Worm (Caenorhabditis elegans): ENCODE results near the gene thn-5.
"Not testable (repeated sequence)": the region's sequence is repeated elsewhere in the genome, so short reads cannot be mapped to it uniquely, and the experiment has no call there.

thn-5 gene

DNA sequence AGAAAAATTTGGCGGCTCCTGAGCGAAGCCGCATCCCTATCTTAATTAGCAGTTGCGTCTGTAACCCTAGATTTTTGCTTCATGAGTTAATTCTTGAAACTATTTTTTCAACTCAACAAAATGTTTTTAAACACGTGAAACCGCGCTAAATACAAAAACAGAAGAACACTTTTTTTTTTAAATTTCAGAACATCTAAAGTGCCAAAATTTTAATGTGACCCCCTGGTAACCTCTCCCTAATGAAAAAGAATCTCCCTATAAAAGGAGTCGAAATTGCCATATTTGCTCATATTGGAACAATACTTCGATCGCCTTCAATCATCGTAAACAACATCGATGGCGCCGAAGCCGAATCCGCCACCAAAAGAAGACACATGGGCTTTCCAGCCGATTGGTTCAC lies 12.1 kb upstream of the thn-5 start, which contains the start of gene nsph-4.2:
Gene nsph-4.2 (plus strand): TSS at position 301 of the 400 bp plus-strand sequence.
- TF ChIP-seq set-16, T26A8.4, dmd-9 (GFP tag; IDR thresholded peaks at IDR 0.05): not testable (repeated sequence)

DNA sequence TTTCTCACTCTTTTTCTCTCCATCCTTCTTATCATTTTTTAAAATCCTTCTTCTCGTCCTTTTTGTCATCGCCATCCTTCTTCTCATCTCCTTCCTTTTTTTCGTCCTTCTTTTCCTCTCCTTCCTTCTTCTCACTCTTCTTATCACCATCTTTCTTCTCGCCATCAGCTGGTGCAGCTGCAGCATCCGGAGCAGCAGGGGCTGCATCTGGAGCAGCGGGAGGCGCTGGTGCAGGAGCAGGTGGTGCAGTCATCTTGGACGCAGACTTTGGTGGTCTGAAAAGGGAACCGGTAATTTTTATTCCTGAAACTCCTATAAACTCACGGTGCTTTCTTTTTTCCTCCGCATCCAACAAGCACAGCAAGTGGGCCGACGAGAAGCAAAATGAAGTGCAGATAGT lies 8.9 kb upstream of the thn-5 start:
- TF ChIP-seq dmd-6 (GFP tag; IDR thresholded peaks at IDR 0.05) (no peak), ztf-11 (tag; optimal IDR thresholded peaks at IDR 0.05) (no peak), set-16 (GFP tag; IDR thresholded peaks at IDR 0.05) (peak; percentile 89), mdt-29 (GFP tag; IDR thresholded peaks at IDR 0.05) (no peak), F37D6.2 (tag; optimal IDR thresholded peaks at IDR 0.05) (no peak), F44E2.7 (GFP tag; IDR thresholded peaks at IDR 0.05) (no peak), aha-1 (tag) (peak; percentile 65), nhr-11 (tag; optimal IDR thresholded peaks at IDR 0.05) (no peak), attf-4 (tag; optimal IDR thresholded peaks at IDR 0.05) (no peak), madf-5 (GFP tag; IDR thresholded peaks at IDR 0.05) (no peak), egl-27 (tag; optimal IDR thresholded peaks at IDR 0.05) (no peak), nhr-102 (tag; optimal IDR thresholded peaks at IDR 0.05) (no peak), ceh-62 (tag; optimal IDR thresholded peaks at IDR 0.05) (no peak), nhr-76 (tag; optimal IDR thresholded peaks at IDR 0.05) (no peak), hmg-1.1 (GFP tag; IDR thresholded peaks at IDR 0.05) (no peak), daf-8 (GFP tag; IDR thresholded peaks at IDR 0.05) (no peak), zfp-2 (tag; optimal IDR thresholded peaks at IDR 0.05) (no peak), mxl-2 (GFP tag; conservative IDR thresholded peaks at IDR 0.05) (no peak), daf-16 (GFP tag; optimal IDR thresholded peaks at IDR 0.05) (no peak), daf-16 (tag; optimal IDR thresholded peaks at IDR 0.05) (no peak), dmd-8 (GFP tag; IDR thresholded peaks at IDR 0.05) (0 out of 2 replicates have a peak, but pooled peaks have one; percentile 18), snpc-4 (tag; optimal IDR thresholded peaks at IDR 0.05) (no peak), nhr-111 (GFP tag; optimal IDR thresholded peaks at IDR 0.05) (no peak), lin-1 (GFP tag; IDR thresholded peaks at IDR 0.05) (no peak), ceh-20 (GFP tag; IDR thresholded peaks at IDR 0.05) (no peak), fkh-10 (GFP tag; optimal IDR thresholded peaks at IDR 0.05) (no peak), Y105C5A.15 (GFP tag; IDR thresholded peaks at IDR 0.05) (0 out of 2 replicates have a peak, but pooled peaks have one; percentile 15), lim-7 (GFP tag; IDR thresholded peaks at IDR 0.05) (no peak), nhr-237 (tag; optimal IDR thresholded peaks at IDR 0.05) (no peak), nhr-10 (tag; optimal IDR thresholded peaks at IDR 0.05) (no peak), gei-8 (GFP tag; optimal IDR thresholded peaks at IDR 0.05) (no peak)

DNA sequence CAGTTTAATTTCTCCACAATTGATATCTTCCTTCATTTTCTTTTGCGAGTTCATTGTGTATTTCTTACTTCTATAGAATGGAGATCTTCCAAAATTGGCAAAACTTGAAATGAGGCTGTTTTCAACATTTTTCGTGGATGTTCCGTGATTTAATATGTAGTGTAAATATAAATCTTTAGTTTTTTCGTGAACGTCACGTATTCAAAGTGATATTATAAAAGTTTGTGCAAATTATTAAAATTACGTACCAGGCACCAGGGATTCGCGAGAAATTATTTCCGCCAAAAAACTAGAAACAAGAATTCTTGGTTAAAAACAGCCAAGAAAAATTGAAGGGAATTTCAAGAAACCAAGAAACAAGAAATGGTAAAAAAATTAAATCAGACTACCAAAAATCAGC lies 6.4 kb upstream of the thn-5 start, which contains the start of gene Y59E9AL.8:
Gene Y59E9AL.8 (minus strand): TSS at position 101 of the 400 bp plus-strand sequence.
- no peak for TF ChIP-seq nhr-111 (GFP tag; optimal IDR thresholded peaks at IDR 0.05)

DNA sequence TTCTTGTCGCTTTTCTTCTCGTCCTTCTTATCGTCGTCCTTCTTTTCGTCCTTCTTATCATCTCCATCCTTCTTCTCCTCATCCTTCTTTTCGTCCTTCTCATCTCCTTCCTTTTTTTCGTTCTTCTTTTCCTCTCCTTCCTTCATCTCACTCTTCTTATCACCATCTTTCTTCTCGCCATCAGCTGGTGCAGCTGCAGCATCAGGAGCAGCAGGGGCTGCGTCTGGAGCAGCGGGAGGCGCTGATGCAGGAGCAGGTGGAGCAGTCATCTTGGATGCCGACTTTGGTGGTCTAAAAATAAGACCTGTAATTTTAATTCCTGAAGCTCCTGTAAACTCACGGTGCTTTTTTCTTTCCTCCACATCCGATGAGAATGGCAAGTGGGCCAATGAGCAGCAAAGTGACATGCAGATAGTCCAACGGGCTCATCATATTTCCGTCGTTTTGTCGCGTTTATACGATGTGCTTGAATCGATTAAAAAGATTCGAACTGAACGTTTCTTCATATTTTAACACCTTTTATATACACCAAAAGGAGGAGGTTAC lies 5.3 kb upstream of the thn-5 start, which contains the start of gene cylc-1:
Gene cylc-1 (minus strand): TSS at position 496 of the 546 bp plus-strand sequence.
- TF ChIP-seq set-16 (GFP tag; IDR thresholded peaks at IDR 0.05) (peak; percentile 82), arid-1 (GFP tag; conservative IDR thresholded peaks at IDR 0.05) (0 out of 2 replicates have a peak, but pooled peaks have one; percentile 12), F26F4.8 (GFP tag; conservative IDR thresholded peaks at IDR 0.05) (0 out of 2 replicates have a peak, but pooled peaks have one; percentile 13), pha-4 (GFP tag; IDR thresholded peaks at IDR 0.05) (peak; percentile 29; the same call in 1 of the 2 replicates)
- TF ChIP-seq pha-4 (tag; optimal IDR thresholded peaks at IDR 0.05): not testable (repeated sequence)

Measured in whole organism, L4 larva.